Comparison of ENCODE assay signal across 7 worm cellular contexts in genomic region chrIII:8490254-8490653, ce11.
A peak's percentile ranks its signal among the peaks of the same experiment; 100 is the strongest.
TF ChIP-seq lines count a peak whose summit lies in the region.

Gene ess-2, minus strand, starts transcription at chrIII:8490352.
Gene F42H10.2, plus strand, starts transcription at chrIII:8490620.

TF ChIP-seq in whole organism, L1 larva, 84 proteins besides CTCF, POLR2A, EP300 and RAD21 (continues in another document):
- TF ChIP-seq lin-15B (tag; optimal IDR thresholded peaks at IDR 0.05; lab: Kevin White, UChicago) (peak; percentile 71), mep-1 (tag; optimal IDR thresholded peaks at IDR 0.05; lab: Kevin White, UChicago) (peak; percentile 45), unc-98 (GFP tag; IDR thresholded peaks at IDR 0.05; lab: Robert Waterston, UW) (no peak), xbp-1 (tag; optimal IDR thresholded peaks at IDR 0.05; lab: Kevin White, UChicago) (peak; percentile 36), lin-14 (GFP tag; optimal IDR thresholded peaks at IDR 0.05; lab: Kevin White, UChicago) (peak; percentile 49), ceh-8 (GFP tag; optimal IDR thresholded peaks at IDR 0.05; lab: Kevin White, UChicago) (no peak), nhr-47 (tag; optimal IDR thresholded peaks at IDR 0.05; lab: Kevin White, UChicago) (peak; percentile 31), elt-3 (tag; optimal IDR thresholded peaks at IDR 0.05; lab: Kevin White, UChicago) (peak in 1 of 6 experiments; percentile 26), nhr-20 (tag; optimal IDR thresholded peaks at IDR 0.05; lab: Kevin White, UChicago) (peak; percentile 39), rnt-1 (tag; optimal IDR thresholded peaks at IDR 0.05; lab: Kevin White, UChicago) (peak; percentile 40), ceh-82 (tag; optimal IDR thresholded peaks at IDR 0.05; lab: Kevin White, UChicago) (peak in 2 of 3 experiments; percentile 19 to 46), isw-1 (GFP tag; IDR thresholded peaks at IDR 0.05; lab: Robert Waterston, UW) (peak; percentile 21; the same call in 1 of the 2 replicates)

TF ChIP-seq in whole organism, L2 larva, 48 proteins besides CTCF, POLR2A, EP300 and RAD21 (continues in another document):
- TF ChIP-seq sem-4 (tag; optimal IDR thresholded peaks at IDR 0.05; lab: Kevin White, UChicago) = no peak
- TF ChIP-seq nhr-6 (tag; optimal IDR thresholded peaks at IDR 0.05; lab: Kevin White, UChicago) = no peak
- no peak for TF ChIP-seq F13H6.1 (tag; optimal IDR thresholded peaks at IDR 0.05; lab: Kevin White, UChicago)
- peak; percentile 86 for TF ChIP-seq unc-55 (GFP tag; optimal IDR thresholded peaks at IDR 0.05; lab: Kevin White, UChicago)
- TF ChIP-seq elt-3 (tag; optimal IDR thresholded peaks at IDR 0.05; lab: Kevin White, UChicago) = no peak
- peak; percentile 25 for TF ChIP-seq nhr-129 (tag; optimal IDR thresholded peaks at IDR 0.05; lab: Kevin White, UChicago)
- no peak for TF ChIP-seq skn-1 (tag; optimal IDR thresholded peaks at IDR 0.05; lab: Kevin White, UChicago)
- TF ChIP-seq unc-62 (GFP tag; optimal IDR thresholded peaks at IDR 0.05; lab: Kevin White, UChicago) = no peak
- peak; percentile 42 for TF ChIP-seq fos-1 (tag; optimal IDR thresholded peaks at IDR 0.05; lab: Kevin White, UChicago)
- peak; percentile 47 for TF ChIP-seq crh-2 (tag; optimal IDR thresholded peaks at IDR 0.05; lab: Kevin White, UChicago)
- peak; percentile 22 for TF ChIP-seq sma-3 (GFP tag; optimal IDR thresholded peaks at IDR 0.05; lab: Kevin White, UChicago)
- TF ChIP-seq nhr-23 (tag; optimal IDR thresholded peaks at IDR 0.05; lab: Kevin White, UChicago) = no peak
- TF ChIP-seq alr-1 (tag; optimal IDR thresholded peaks at IDR 0.05; lab: Kevin White, UChicago) = no peak
- no peak for TF ChIP-seq nhr-21 (tag; optimal IDR thresholded peaks at IDR 0.05; lab: Kevin White, UChicago)

TF ChIP-seq in whole organism, L3 larva, 47 proteins besides CTCF, POLR2A, EP300 and RAD21 (continues in another document):
- no peak for TF ChIP-seq pqm-1 (tag; optimal IDR thresholded peaks at IDR 0.05; lab: Kevin White, UChicago)
- TF ChIP-seq egl-27 (tag; optimal IDR thresholded peaks at IDR 0.05; lab: Kevin White, UChicago) = no peak
- no peak for TF ChIP-seq zag-1 (tag; optimal IDR thresholded peaks at IDR 0.05; lab: Kevin White, UChicago)
- TF ChIP-seq lsy-12 (tag; optimal IDR thresholded peaks at IDR 0.05; lab: Kevin White, UChicago) = no peak
- TF ChIP-seq ceh-16 (tag; optimal IDR thresholded peaks at IDR 0.05; lab: Kevin White, UChicago) = no peak
- TF ChIP-seq daf-12 (tag; optimal IDR thresholded peaks at IDR 0.05; lab: Kevin White, UChicago) = no peak
- TF ChIP-seq pha-4 (tag; optimal IDR thresholded peaks at IDR 0.05; lab: Kevin White, UChicago) = peak; percentile 76
- peak; percentile 23 for TF ChIP-seq hmg-11 (tag; optimal IDR thresholded peaks at IDR 0.05; lab: Kevin White, UChicago)
- TF ChIP-seq snpc-4 (tag; optimal IDR thresholded peaks at IDR 0.05; lab: Kevin White, UChicago) = peak; percentile 1
- peak; percentile 15 for TF ChIP-seq nhr-25 (tag; optimal IDR thresholded peaks at IDR 0.05; lab: Kevin White, UChicago)
- TF ChIP-seq unc-62 (GFP tag; optimal IDR thresholded peaks at IDR 0.05; lab: Kevin White, UChicago) = no peak
- no peak for TF ChIP-seq nhr-76 (tag; optimal IDR thresholded peaks at IDR 0.05; lab: Kevin White, UChicago)
- TF ChIP-seq R02D3.7 (tag; optimal IDR thresholded peaks at IDR 0.05; lab: Kevin White, UChicago) = no peak
- no peak for TF ChIP-seq elt-3 (tag; optimal IDR thresholded peaks at IDR 0.05; lab: Kevin White, UChicago)

TF ChIP-seq in whole organism, L4 larva, 104 proteins besides CTCF, POLR2A, EP300 and RAD21 (continues in another document):
- TF ChIP-seq mdt-29 (GFP tag; IDR thresholded peaks at IDR 0.05; lab: Robert Waterston, UW) = no peak
- TF ChIP-seq nhr-42 (GFP tag; IDR thresholded peaks at IDR 0.05; lab: Robert Waterston, UW) = no peak
- TF ChIP-seq tag-97 (GFP tag; IDR thresholded peaks at IDR 0.05; lab: Robert Waterston, UW) = no peak
- TF ChIP-seq ztf-11 (tag; optimal IDR thresholded peaks at IDR 0.05; lab: Kevin White, UChicago) = no peak
- TF ChIP-seq F49E8.2 (tag; optimal IDR thresholded peaks at IDR 0.05; lab: Kevin White, UChicago; ENCODE audit: borderline replicate concordance) = no peak
- TF ChIP-seq saeg-2 (GFP tag; IDR thresholded peaks at IDR 0.05; lab: Robert Waterston, UW) = no peak
- no peak for TF ChIP-seq madf-5 (GFP tag; IDR thresholded peaks at IDR 0.05; lab: Robert Waterston, UW)
- TF ChIP-seq daf-12 (tag; optimal IDR thresholded peaks at IDR 0.05; lab: Kevin White, UChicago) = no peak
- no peak for TF ChIP-seq ceh-82 (tag; optimal IDR thresholded peaks at IDR 0.05; lab: Kevin White, UChicago)
- peak; percentile 1 for TF ChIP-seq nhr-77 (tag; optimal IDR thresholded peaks at IDR 0.05; lab: Kevin White, UChicago)
- no peak for TF ChIP-seq zip-2 (tag; optimal IDR thresholded peaks at IDR 0.05; lab: Kevin White, UChicago)
- TF ChIP-seq snpc-1.2 (GFP tag; IDR thresholded peaks at IDR 0.05; lab: Robert Waterston, UW) = no peak
- TF ChIP-seq nhr-11 (tag; optimal IDR thresholded peaks at IDR 0.05; lab: Kevin White, UChicago) = no peak
- no peak for TF ChIP-seq lim-7 (GFP tag; IDR thresholded peaks at IDR 0.05; lab: Robert Waterston, UW)
- no peak for TF ChIP-seq F37D6.2 (tag; optimal IDR thresholded peaks at IDR 0.05; lab: Kevin White, UChicago)

TF ChIP-seq in whole organism, late embryonic, 69 proteins besides CTCF, POLR2A, EP300 and RAD21:
- TF ChIP-seq elt-2 (tag; optimal IDR thresholded peaks at IDR 0.05; lab: Kevin White, UChicago) (no peak), unc-42 (tag; optimal IDR thresholded peaks at IDR 0.05; lab: Kevin White, UChicago) (peak; percentile 38)

TF ChIP-seq in whole organism, mixed stage, embryonic, 35 proteins besides CTCF, POLR2A, EP300 and RAD21:
- TF ChIP-seq lin-32 (GFP tag; optimal IDR thresholded peaks at IDR 0.05; lab: Kevin White, UChicago) (no peak), nhr-2 (tag; optimal IDR thresholded peaks at IDR 0.05; lab: Kevin White, UChicago) (no peak), mab-5 (tag; optimal IDR thresholded peaks at IDR 0.05; lab: Kevin White, UChicago) (no peak), lsy-2 (tag; optimal IDR thresholded peaks at IDR 0.05; lab: Kevin White, UChicago) (peak; percentile 23), mep-1 (tag; optimal IDR thresholded peaks at IDR 0.05; lab: Kevin White, UChicago) (peak; percentile 5), ces-1 (GFP tag; optimal IDR thresholded peaks at IDR 0.05; lab: Kevin White, UChicago) (peak; percentile 23)

TF ChIP-seq in whole organism, young adult, 124 proteins besides CTCF, POLR2A, EP300 and RAD21:
- TF ChIP-seq attf-3 (GFP tag; conservative IDR thresholded peaks at IDR 0.05; lab: Robert Waterston, UW) (peak; percentile 92), cebp-1 (GFP tag; IDR thresholded peaks at IDR 0.05; lab: Robert Waterston, UW) (peak; percentile 89), cebp-1 (tag; optimal IDR thresholded peaks at IDR 0.05; lab: Kevin White, UChicago) (peak; percentile 95), C17E4.6 (GFP tag; IDR thresholded peaks at IDR 0.05; lab: Robert Waterston, UW) (no peak)
